Worm (Caenorhabditis elegans): ENCODE data around the gene C33F10.12.

C33F10.12 gene

ce11 chrII:4806261-4806660 is 31.3 kb downstream of the C33F10.12 start:
- TF ChIP-seq nhr-28 (tag; optimal IDR thresholded peaks at IDR 0.05) (no peak), efl-1 (optimal IDR thresholded peaks at IDR 0.05) (no peak), efl-1 (GFP tag; optimal IDR thresholded peaks at IDR 0.05 in 1 of 2) (peak in 1 of 2 experiments; percentile 48)

- TF ChIP-seq unc-130 (tag; optimal IDR thresholded peaks at IDR 0.05) (peak; percentile 24), egl-13 (tag; optimal IDR thresholded peaks at IDR 0.05) (no peak), C34B4.2 (tag; optimal IDR thresholded peaks at IDR 0.05) (no peak), lin-14 (GFP tag; optimal IDR thresholded peaks at IDR 0.05) (peak; percentile 43), mep-1 (tag; optimal IDR thresholded peaks at IDR 0.05) (no peak), nhr-19 (GFP tag; conservative IDR thresholded peaks at IDR 0.05) (peak; percentile 26), elt-3 (tag; optimal IDR thresholded peaks at IDR 0.05) (no peak), nhr-76 (tag; optimal IDR thresholded peaks at IDR 0.05) (no peak), rnt-1 (tag; optimal IDR thresholded peaks at IDR 0.05) (peak; percentile 51), nhr-28 (tag; optimal IDR thresholded peaks at IDR 0.05) (no peak), zag-1 (tag; optimal IDR thresholded peaks at IDR 0.05) (no peak), alr-1 (tag; optimal IDR thresholded peaks at IDR 0.05; ENCODE audit: borderline replicate concordance) (no peak), nhr-77 (tag; optimal IDR thresholded peaks at IDR 0.05) (no peak), ceh-88 (GFP tag; IDR thresholded peaks at IDR 0.05) (no peak), lin-39 (tag; optimal IDR thresholded peaks at IDR 0.05) (no peak), aha-1 (tag; optimal IDR thresholded peaks at IDR 0.05) (no peak), tbx-2 (tag; optimal IDR thresholded peaks at IDR 0.05) (no peak), nhr-237 (tag; optimal IDR thresholded peaks at IDR 0.05) (no peak), F16B12.6 (tag; optimal IDR thresholded peaks at IDR 0.05) (no peak), C16A3.4 (tag; optimal IDR thresholded peaks at IDR 0.05) (no peak), nhr-12 (tag; optimal IDR thresholded peaks at IDR 0.05) (no peak), unc-86 (tag; optimal IDR thresholded peaks at IDR 0.05) (no peak), nhr-20 (tag; optimal IDR thresholded peaks at IDR 0.05) (no peak), aly-2 (tag; optimal IDR thresholded peaks at IDR 0.05) (no peak), nhr-85 (tag) (no peak), sox-4 (tag; optimal IDR thresholded peaks at IDR 0.05) (no peak), tlp-1 (tag; optimal IDR thresholded peaks at IDR 0.05) (no peak), nhr-71 (tag; optimal IDR thresholded peaks at IDR 0.05) (peak; percentile 58), dpl-1 (GFP tag; optimal IDR thresholded peaks at IDR 0.05) (no peak), pqm-1 (tag; optimal IDR thresholded peaks at IDR 0.05) (no peak), snu-23 (GFP tag; optimal IDR thresholded peaks at IDR 0.05) (peak; percentile 30), skn-1 (tag; optimal IDR thresholded peaks at IDR 0.05) (no peak), fos-1 (tag; optimal IDR thresholded peaks at IDR 0.05) (no peak), vab-15 (tag; optimal IDR thresholded peaks at IDR 0.05) (no peak), fkh-10 (GFP tag; optimal IDR thresholded peaks at IDR 0.05) (no peak), ceh-8 (GFP tag; optimal IDR thresholded peaks at IDR 0.05) (no peak), lir-3 (tag; optimal IDR thresholded peaks at IDR 0.05; ENCODE audit: poor library complexity) (no peak), nhr-84 (tag; optimal IDR thresholded peaks at IDR 0.05) (no peak), unc-30 (tag; optimal IDR thresholded peaks at IDR 0.05) (no peak), ztf-4 (tag; optimal IDR thresholded peaks at IDR 0.05) (no peak), C04F5.9 (tag; optimal IDR thresholded peaks at IDR 0.05) (no peak), sptf-1 (tag; optimal IDR thresholded peaks at IDR 0.05) (no peak), blmp-1 (tag; optimal IDR thresholded peaks at IDR 0.05) (no peak), grh-1 (GFP tag; IDR thresholded peaks at IDR 0.05) (no peak), ceh-63 (GFP tag; optimal IDR thresholded peaks at IDR 0.05) (no peak)
These were observed 31.8 kb downstream of the C33F10.12 start for ce11 chrII:4805799-4806198.

Measured in whole organism, L1 larva.